Fruit fly (Drosophila melanogaster) whole organism, embryonic: ENCODE measurements around the gene CG14893.

Experiments
- Bdp1 ChIP-seq: fragments of 200-800 bp; sonication (Bioruptor generic); optimal IDR thresholded peaks from 3 replicates; lab custom pipeline; 2016; ENCODE audit warnings: missing biosample characterization, missing genetic modification characterization
- CG11085 ChIP-seq: fragments of 200-800 bp; sonication (Bioruptor generic); IDR thresholded peaks from 2 replicates; pipeline ENCODE4 v1.3.6; 2022; ENCODE audit warnings: missing biosample characterization, missing genetic modification characterization
- CG12219 ChIP-seq: fragments of 200-800 bp; sonication (Bioruptor generic); optimal IDR thresholded peaks from 3 replicates; lab custom pipeline; 2018; ENCODE audit warnings: missing biosample characterization, mild to moderate bottlenecking, missing genetic modification characterization
- CG12391 ChIP-seq: fragments of 200-800 bp; sonication (Bioruptor generic); optimal IDR thresholded peaks from 3 replicates; lab custom pipeline; 2018; ENCODE audit warnings: missing biosample characterization, mild to moderate bottlenecking, missing genetic modification characterization, moderate library complexity
- CG13287 ChIP-seq: fragments of 200-800 bp; sonication (Bioruptor generic); IDR thresholded peaks from 2 replicates; pipeline ENCODE4 v1.3.6; 2022; ENCODE audit warnings: missing biosample characterization, missing genetic modification characterization; ENCODE audit not compliant: partially characterized antibody
- CG14441 ChIP-seq: fragments of 200-800 bp; sonication (Bioruptor generic); IDR thresholded peaks from 2 replicates; pipeline ENCODE4 v1.3.6; 2022; ENCODE audit warnings: missing biosample characterization, missing genetic modification characterization
- CG15269 ChIP-seq: fragments of 200-800 bp; sonication (Bioruptor generic); optimal IDR thresholded peaks from 2 replicates; lab custom pipeline; 2018; ENCODE audit warnings: missing biosample characterization, mild to moderate bottlenecking, missing genetic modification characterization, moderate library complexity
- CG15601 ChIP-seq: fragments of 200-800 bp; sonication (Bioruptor generic); optimal IDR thresholded peaks from 3 replicates; lab custom pipeline; 2019; ENCODE audit warnings: missing biosample characterization, mild to moderate bottlenecking, missing genetic modification characterization, moderate library complexity
- CG16813 ChIP-seq: fragments of 200-800 bp; sonication (Bioruptor generic); IDR thresholded peaks from 3 replicates; pipeline ENCODE4 v1.3.6; 2022; ENCODE audit warnings: missing biosample characterization, missing genetic modification characterization; ENCODE audit not compliant: partially characterized antibody
- CG18764 ChIP-seq: fragments of 200-800 bp; sonication (Bioruptor generic); optimal IDR thresholded peaks from 3 replicates; lab custom pipeline; 2016; ENCODE audit warnings: missing biosample characterization, missing genetic modification characterization
- CG30403 ChIP-seq: fragments of 200-800 bp; sonication (Bioruptor generic); optimal IDR thresholded peaks from 3 replicates; lab custom pipeline; 2016; ENCODE audit warnings: missing biosample characterization, missing genetic modification characterization
- CG31441 ChIP-seq: fragments of 200-800 bp; sonication (Bioruptor generic); IDR thresholded peaks from 2 replicates; pipeline ENCODE4 v1.3.6; 2022; ENCODE audit warnings: missing biosample characterization, missing genetic modification characterization
- CG34422 ChIP-seq: fragments of 200-800 bp; sonication (Bioruptor generic); IDR thresholded peaks from 3 replicates; pipeline ENCODE4 v1.3.6; 2022; ENCODE audit warnings: missing biosample characterization, missing genetic modification characterization
- CG3726 ChIP-seq: fragments of 200-800 bp; sonication (Bioruptor generic); IDR thresholded peaks from 3 replicates; pipeline ENCODE4, ENCODE4 v1.3.6; 2022; ENCODE audit warnings: missing biosample characterization, missing genetic modification characterization
- CG4707 ChIP-seq: fragments of 200-800 bp; sonication (Bioruptor generic); optimal IDR thresholded peaks from 2 replicates; lab custom pipeline; 2018; ENCODE audit warnings: missing biosample characterization, mild to moderate bottlenecking, missing genetic modification characterization, moderate library complexity
- CG4854 ChIP-seq: fragments of 200-800 bp; sonication (Bioruptor generic); optimal IDR thresholded peaks from 2 replicates; lab custom pipeline; 2016; ENCODE audit warnings: missing biosample characterization, missing genetic modification characterization, inconsistent platforms
- CG5953 ChIP-seq: fragments of 200-800 bp; sonication (Bioruptor generic); IDR thresholded peaks from 2 replicates; pipeline ENCODE4 v1.3.6; 2022; ENCODE audit warnings: missing biosample characterization, missing genetic modification characterization
- CG6654 ChIP-seq: fragments of 200-800 bp; sonication (Bioruptor generic); optimal IDR thresholded peaks from 2 replicates; lab custom pipeline; 2017; ENCODE audit warnings: missing biosample characterization, mild to moderate bottlenecking, missing genetic modification characterization
- CG6765 ChIP-seq: fragments of 200-800 bp; sonication (Bioruptor generic); optimal IDR thresholded peaks from 3 replicates; lab custom pipeline; 2017; ENCODE audit warnings: missing biosample characterization, mild to moderate bottlenecking, missing genetic modification characterization
- CG9876 ChIP-seq: fragments of 200-800 bp; sonication (Bioruptor generic); optimal IDR thresholded peaks from 2 replicates; lab custom pipeline; 2016; ENCODE audit warnings: missing biosample characterization, missing genetic modification characterization
- CG9932 ChIP-seq: fragments of 200-800 bp; sonication (Bioruptor generic); IDR thresholded peaks from 2 replicates; pipeline ENCODE4 v1.3.6; 2022; ENCODE audit warnings: missing biosample characterization, missing genetic modification characterization
- CHES-1-like ChIP-seq: fragments of 200-800 bp; sonication (Bioruptor generic); optimal IDR thresholded peaks from 2 replicates; lab custom pipeline; 2016; ENCODE audit warnings: missing biosample characterization, missing genetic modification characterization
- Dip2 ChIP-seq: fragments of 200-800 bp; sonication (Bioruptor generic); IDR thresholded peaks from 2 replicates; pipeline ENCODE4 v1.3.6; 2022; ENCODE audit warnings: missing biosample characterization, missing genetic modification characterization
- Dp ChIP-seq: fragments of 200-800 bp; sonication (Bioruptor generic); optimal IDR thresholded peaks from 2 replicates; lab custom pipeline; 2018; ENCODE audit warnings: missing biosample characterization, mild to moderate bottlenecking, missing genetic modification characterization, moderate library complexity
- Fer3 ChIP-seq: fragments of 200-800 bp; sonication (Bioruptor generic); optimal IDR thresholded peaks from 2 replicates; lab custom pipeline; 2018; ENCODE audit warnings: missing biosample characterization, mild to moderate bottlenecking, missing genetic modification characterization, moderate library complexity
- GATAe ChIP-seq: fragments of 200-800 bp; sonication (Bioruptor generic); conservative IDR thresholded peaks from 2 replicates; pipeline ENCODE4 v1.3.6; 2022; ENCODE audit warnings: missing biosample characterization, missing genetic modification characterization
- Lhr ChIP-seq: fragments of 200-800 bp; sonication (Bioruptor generic); optimal IDR thresholded peaks from 3 replicates; lab custom pipeline; 2017; ENCODE audit warnings: mild to moderate bottlenecking, missing biosample characterization, missing genetic modification reagents, missing genetic modification characterization
- MBD-R2 ChIP-seq: fragments of 200-800 bp; sonication (Bioruptor generic); IDR thresholded peaks from 2 replicates; pipeline ENCODE4 v1.3.6; 2022; ENCODE audit warnings: missing biosample characterization, missing genetic modification characterization
- Ptx1 ChIP-seq: fragments of 200-800 bp; sonication (Bioruptor generic); IDR thresholded peaks from 2 replicates; pipeline ENCODE4 v1.3.6; 2022; ENCODE audit warnings: missing biosample characterization, missing genetic modification characterization
- Sin3A ChIP-seq: fragments of >200 bp; optimal IDR thresholded peaks from 2 replicates; lab custom pipeline; 2018
- Xrp1 ChIP-seq: fragments of 200-800 bp; sonication (Bioruptor generic); IDR thresholded peaks from 2 replicates; pipeline ENCODE4 v1.3.6; 2022; ENCODE audit warnings: missing biosample characterization, missing genetic modification characterization
- ap ChIP-seq: fragments of 200-800 bp; sonication (Bioruptor generic); IDR thresholded peaks from 2 replicates; pipeline ENCODE4 v1.3.6; 2022; ENCODE audit warnings: missing biosample characterization, missing genetic modification characterization
- btn ChIP-seq: fragments of 200-800 bp; sonication (Bioruptor generic); optimal IDR thresholded peaks from 2 replicates; lab custom pipeline; 2016; ENCODE audit warnings: missing biosample characterization, missing genetic modification characterization
- chm ChIP-seq: fragments of 200-800 bp; sonication (Bioruptor generic); IDR thresholded peaks from 2 replicates; pipeline ENCODE4 v1.3.6; 2022; ENCODE audit warnings: missing biosample characterization, missing genetic modification characterization
- crc ChIP-seq: fragments of 200-800 bp; sonication (Bioruptor generic); optimal IDR thresholded peaks from 2 replicates; lab custom pipeline; 2016; ENCODE audit warnings: missing biosample characterization, missing genetic modification characterization
- dati ChIP-seq: fragments of 200-800 bp; sonication (Bioruptor generic); IDR thresholded peaks from 2 replicates; pipeline ENCODE4 v1.3.6; 2022; ENCODE audit warnings: missing biosample characterization, missing genetic modification characterization
- disco-r ChIP-seq: fragments of 200-800 bp; sonication (Bioruptor generic); optimal IDR thresholded peaks from 2 replicates; lab custom pipeline; 2016; ENCODE audit warnings: missing biosample characterization, missing genetic modification characterization
- dm ChIP-seq: fragments of 200-800 bp; sonication (Bioruptor generic); optimal IDR thresholded peaks from 3 replicates; lab custom pipeline; 2016; ENCODE audit warnings: missing biosample characterization, missing genetic modification characterization
- esg ChIP-seq: fragments of 200-800 bp; sonication (Bioruptor generic); conservative IDR thresholded peaks from 2 replicates; pipeline ENCODE4 v1.3.6; 2022; ENCODE audit warnings: missing biosample characterization, missing genetic modification characterization
- fd96Cb ChIP-seq: fragments of 200-800 bp; sonication (Bioruptor generic); optimal IDR thresholded peaks from 2 replicates; lab custom pipeline; 2018; ENCODE audit warnings: missing biosample characterization, mild to moderate bottlenecking, missing genetic modification characterization, moderate library complexity
- fu2 ChIP-seq: fragments of 200-800 bp; sonication (Bioruptor generic); optimal IDR thresholded peaks from 2 replicates; lab custom pipeline; 2016; ENCODE audit warnings: missing biosample characterization, missing genetic modification characterization
- gem ChIP-seq: fragments of 200-800 bp; sonication (Bioruptor generic); optimal IDR thresholded peaks from 2 replicates; lab custom pipeline; 2019; ENCODE audit warnings: missing biosample characterization, mild to moderate bottlenecking, missing genetic modification characterization, moderate library complexity
- oc ChIP-seq: fragments of 200-800 bp; sonication (Bioruptor generic); optimal IDR thresholded peaks from 2 replicates; lab custom pipeline; 2018; ENCODE audit warnings: missing biosample characterization, mild to moderate bottlenecking, missing genetic modification characterization, moderate library complexity
- org-1 ChIP-seq: fragments of 200-800 bp; sonication (Bioruptor generic); optimal IDR thresholded peaks from 2 replicates; lab custom pipeline; 2017; ENCODE audit warnings: missing biosample characterization, missing genetic modification characterization
- pan ChIP-seq, 4 experiments: fragments of >200 bp in 3 of 4; fragments of 200-800 bp in 1 of 4; sonication (Bioruptor generic) in 1 of 4; optimal IDR thresholded peaks in 3 of 4; IDR thresholded peaks in 1 of 4; 2 replicates each; pipeline versions ENCODE4 v1.3.6 to Lab custom; 2017 to 2022; ENCODE audit warnings: missing biosample characterization in 2 of 4, missing genetic modification characterization in 2 of 4, mixed read lengths in 1 of 4
- pros ChIP-seq: fragments of 200-800 bp; sonication (Bioruptor generic); optimal IDR thresholded peaks from 3 replicates; lab custom pipeline; 2019; ENCODE audit warnings: missing biosample characterization, mild to moderate bottlenecking, missing genetic modification characterization, moderate library complexity
- rib ChIP-seq: fragments of 200-800 bp; sonication (Bioruptor generic); IDR thresholded peaks from 2 replicates; pipeline ENCODE4 v1.3.6; 2022; ENCODE audit warnings: missing biosample characterization, missing genetic modification characterization
- ssp ChIP-seq: fragments of 200-800 bp; sonication (Bioruptor generic); IDR thresholded peaks from 2 replicates; pipeline ENCODE4 v1.3.6; 2022; ENCODE audit warnings: missing biosample characterization, missing genetic modification characterization
- tgo ChIP-seq: fragments of 200-800 bp; sonication (Bioruptor generic); IDR thresholded peaks from 3 replicates; pipeline ENCODE4 v1.3.6; 2022; ENCODE audit warnings: missing biosample characterization, missing genetic modification characterization
- tio ChIP-seq: fragments of 200-800 bp; sonication (Bioruptor generic); optimal IDR thresholded peaks from 2 replicates; lab custom pipeline; 2017; ENCODE audit warnings: missing biosample characterization, missing genetic modification characterization, inconsistent platforms
- usp ChIP-seq: fragments of >200 bp; optimal IDR thresholded peaks from 2 replicates; lab custom pipeline; 2017; ENCODE audit warnings: missing biosample characterization, missing genetic modification characterization
- vnd ChIP-seq: fragments of 200-800 bp; sonication (Bioruptor generic); IDR thresholded peaks from 3 replicates; pipeline ENCODE4 v1.3.6; 2022; ENCODE audit warnings: missing biosample characterization, missing genetic modification characterization; ENCODE audit not compliant: partially characterized antibody
- z ChIP-seq: fragments of 200-800 bp; sonication (Bioruptor generic); IDR thresholded peaks from 3 replicates; pipeline ENCODE4 v1.3.6; 2022; ENCODE audit warnings: missing biosample characterization, missing genetic modification characterization

The CG14893 gene

DNA sequence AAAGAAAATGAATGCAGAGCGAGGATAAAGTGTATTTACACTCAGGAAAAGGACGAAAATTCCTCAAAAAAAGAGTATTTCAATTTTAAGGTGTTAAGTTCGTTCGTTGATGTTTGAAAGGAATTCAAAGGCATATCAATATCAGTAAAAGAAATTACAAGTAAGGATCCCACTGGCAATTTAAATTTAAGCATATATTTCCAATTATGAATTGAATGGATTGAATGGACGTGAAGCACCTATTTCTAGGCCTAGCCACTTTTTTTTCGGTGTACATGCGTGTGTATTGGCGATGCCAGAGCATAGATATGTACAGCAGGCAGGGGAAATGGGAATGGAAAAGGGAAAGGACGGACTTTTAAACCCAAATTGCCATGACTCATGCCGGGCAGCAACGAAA is 10.0 kb downstream of the CG14893 start (continued):
- TF ChIP-seq CG6765 (GFP tag; lab: Kevin White, UChicago) (no peak), CG5953 (GFP tag; lab: Robert Waterston, UW) (no peak), Lhr (no peak), btn (GFP tag; lab: Kevin White, UChicago) (no peak), CG6654 (no peak), pros (no peak), MBD-R2 (no peak), vnd (GFP tag; lab: Robert Waterston, UW) (no peak), tgo (GFP tag; lab: Robert Waterston, UW) (no peak), CG34422 (no peak), CG14441 (GFP tag; lab: Robert Waterston, UW) (no peak), Ptx1 (GFP tag; lab: Robert Waterston, UW) (no peak), CG15269 (no peak), Fer3 (no peak), tio (GFP tag; lab: Kevin White, UChicago) (no peak), z (no peak), CG12219 (GFP tag; lab: Kevin White, UChicago) (no peak), CG31441 (GFP tag; lab: Robert Waterston, UW) (no peak), CG4707 (GFP tag; lab: Kevin White, UChicago) (no peak), CG15601 (no peak), dati (GFP tag; lab: Robert Waterston, UW) (no peak), chm (GFP tag; lab: Robert Waterston, UW) (no peak), ap (no peak), Bdp1 (GFP tag; lab: Kevin White, UChicago) (no peak), usp (GFP tag; lab: Kevin White, UChicago) (no peak), dm (GFP tag; lab: Kevin White, UChicago) (no peak), org-1 (GFP tag; lab: Kevin White, UChicago) (no peak), oc (tag; lab: Kevin White, UChicago) (no peak), CG9876 (GFP tag; lab: Kevin White, UChicago) (no peak), CG3726 (GFP tag; lab: Robert Waterston, UW) (no peak), Dip2 (GFP tag; lab: Robert Waterston, UW) (no peak), Xrp1 (peak; percentile 59; the same call in 1 of the 2 replicates), pan (optimal IDR thresholded peaks at IDR 0.05; lab: Kevin White, UChicago) (no peak), pan (GFP tag; optimal IDR thresholded peaks at IDR 0.05 in 1 of 2, IDR thresholded peaks at IDR 0.05 in 1 of 2) (no peak), fd96Cb (tag; lab: Kevin White, UChicago) (peak; percentile 1), CG4854 (GFP tag; lab: Kevin White, UChicago) (no peak), CG11085 (GFP tag; lab: Robert Waterston, UW) (no peak), CG30403 (no peak), GATAe (GFP tag; lab: Robert Waterston, UW) (no peak), esg (GFP tag; lab: Robert Waterston, UW) (no peak), gem (tag; lab: Kevin White, UChicago) (peak; percentile 63), CG12391 (tag; lab: Kevin White, UChicago) (peak; percentile 39), rib (GFP tag; lab: Robert Waterston, UW) (no peak), disco-r (GFP tag; lab: Kevin White, UChicago) (no peak), Dp (no peak), CG13287 (GFP tag; lab: Robert Waterston, UW) (no peak), CG9932 (GFP tag; lab: Robert Waterston, UW) (no peak), fu2 (GFP tag; lab: Kevin White, UChicago) (no peak), CHES-1-like (GFP tag; lab: Kevin White, UChicago) (no peak), crc (GFP tag; lab: Kevin White, UChicago) (no peak), CG16813 (GFP tag; lab: Robert Waterston, UW) (no peak), ssp (GFP tag; lab: Robert Waterston, UW) (no peak), CG18764 (GFP tag; lab: Kevin White, UChicago) (no peak), Sin3A (lab: Kevin White, UChicago) (no peak)
